Worm (Caenorhabditis elegans) whole organism, late embryonic: ENCODE results near the gene srj-10.

Source experiments
- hlh-15 ChIP-seq: sonication (generic microtip); optimal IDR thresholded peaks from 2 replicates; lab custom pipeline; 2016; ENCODE audit warnings: missing genetic modification characterization, missing compliant biosample characterization
- hlh-6 ChIP-seq: sonication (generic microtip); optimal IDR thresholded peaks from 2 replicates; lab custom pipeline; 2016; ENCODE audit warnings: missing genotype, missing genetic modification characterization, missing compliant biosample characterization
- madf-2 ChIP-seq: sonication (generic microtip); optimal IDR thresholded peaks from 2 replicates; lab custom pipeline; 2017; ENCODE audit warnings: missing genetic modification characterization, missing compliant biosample characterization
- pha-4 ChIP-seq: fragments of 150-350 bp; optimal IDR thresholded peaks from 2 replicates; lab custom pipeline; 2018; ENCODE audit warnings: missing biosample characterization, missing genetic modification reagents, missing genetic modification characterization

- no peak for TF ChIP-seq hlh-15 (tag; lab: Kevin White, UChicago)
- no peak for TF ChIP-seq madf-2 (tag; lab: Kevin White, UChicago)
- no peak for TF ChIP-seq hlh-6 (tag; lab: Kevin White, UChicago)
- TF ChIP-seq pha-4 (tag; lab: Kevin White, UChicago) = no peak
These were observed 50.7 kb downstream of the srj-10 start, which contains the start of gene cwc-15 for ce11 chrV:16023051-16023450.
